Fruit fly (Drosophila melanogaster) whole organism, wandering third instar larva: Measurements from ENCODE around the gene loj.

Source experiments
- Dif ChIP-seq: fragments of 200-275, 200-300 bp; sonication (Bioruptor generic); optimal IDR thresholded peaks from 2 replicates; lab custom pipeline; 2018; ENCODE audit warnings: missing biosample characterization, missing genetic modification characterization; ENCODE audit not compliant: partially characterized antibody
- Jra ChIP-seq: sonication (Bioruptor generic); optimal IDR thresholded peaks from 2 replicates; lab custom pipeline; 2016; ENCODE audit warnings: missing biosample characterization, missing genetic modification characterization
- Myc ChIP-seq: fragments of >200 bp; optimal IDR thresholded peaks from 2 replicates; lab custom pipeline; 2017
- br ChIP-seq: fragments of 200-800 bp; sonication (Bioruptor generic); optimal IDR thresholded peaks from 2 replicates; lab custom pipeline; 2016; ENCODE audit warnings: missing biosample characterization, missing genetic modification characterization
- foxo ChIP-seq, 2 experiments: fragments of 200-800 bp; sonication (Bioruptor generic); optimal IDR thresholded peaks; 2 replicates in 1 of 2; 3 replicates in 1 of 2; lab custom pipeline; 2016 to 2017; ENCODE audit warnings: missing biosample characterization in 2 of 2, missing genetic modification characterization in 2 of 2
- h ChIP-seq: fragments of 200-800 bp; sonication (Bioruptor generic); optimal IDR thresholded peaks from 3 replicates; lab custom pipeline; 2016; ENCODE audit warnings: missing biosample characterization, mild to moderate bottlenecking, missing genetic modification characterization
- pan ChIP-seq: fragments of >200 bp; optimal IDR thresholded peaks from 2 replicates; lab custom pipeline; 2017

dm6 chr3L:6062860-6063607 lies 31.8 kb upstream of the loj start, which contains the start of gene CG10472:
- TF ChIP-seq pan (no peak), h (GFP tag; lab: Kevin White, UChicago) (no peak), Jra (GFP tag; lab: Kevin White, UChicago) (no peak), br (GFP tag; lab: Kevin White, UChicago) (no peak), foxo (GFP tag; optimal IDR thresholded peaks at IDR 0.05; lab: Kevin White, UChicago) (no peak), Myc (lab: Kevin White, UChicago) (no peak), Dif (no peak)
